Worm (Caenorhabditis elegans) whole organism, L4 larva: ENCODE results near the gene fbxb-31.

Experiments used
- dve-1 ChIP-seq: sonication (generic microtip); optimal IDR thresholded peaks from 2 replicates; lab custom pipeline; 2017; ENCODE audit warnings: antibody characterized with exemption, mild to moderate bottlenecking, missing genetic modification characterization, missing compliant biosample characterization; ENCODE audit not compliant: insufficient read depth
- fkh-10 ChIP-seq: fragments of 150-350 bp; optimal IDR thresholded peaks from 2 replicates; lab custom pipeline; 2014; ENCODE audit warnings: missing biosample characterization, missing genetic modification reagents, missing genetic modification characterization
- lin-29 ChIP-seq: fragments of 200-800 bp; sonication (Bioruptor generic); IDR thresholded peaks from 2 replicates; pipeline ENCODE4 v1.3.6; 2022; ENCODE audit warnings: missing genetic modification reagents, missing genetic modification characterization, missing compliant biosample characterization
- mep-1 ChIP-seq: fragments of 150-350 bp; sonication (generic microtip); optimal IDR thresholded peaks from 3 replicates; lab custom pipeline; 2014; ENCODE audit warnings: missing biosample characterization, missing genetic modification characterization
- nhr-76 ChIP-seq: fragments of 150-350 bp; optimal IDR thresholded peaks from 2 replicates; lab custom pipeline; 2014; ENCODE audit warnings: missing biosample characterization, missing genetic modification characterization

DNA sequence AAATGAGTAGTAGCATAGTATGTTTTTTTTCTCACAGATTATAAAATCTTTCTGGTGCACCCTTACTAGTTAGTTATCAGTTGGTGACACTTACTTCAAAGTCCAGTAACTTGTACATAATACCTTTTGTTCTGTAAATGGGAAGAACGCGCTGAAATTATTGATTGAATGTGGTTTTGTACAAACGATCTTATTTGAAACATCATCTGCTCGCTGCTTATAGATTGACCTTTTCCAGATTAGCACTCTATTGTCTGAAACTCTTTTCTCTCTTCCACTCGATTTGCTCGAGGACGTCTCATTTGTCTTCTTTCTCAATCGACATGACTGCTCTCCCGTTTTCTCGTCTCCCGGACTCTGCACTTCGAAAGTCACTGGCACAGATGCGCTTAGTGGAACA lies 8.0 kb upstream of the fbxb-31 start, which contains the start of gene fbxb-33:
- no peak for TF ChIP-seq nhr-76
- no peak for TF ChIP-seq lin-29 (GFP tag; lab: Robert Waterston, UW)
- no peak for TF ChIP-seq mep-1 (tag; lab: Kevin White, UChicago)
- no peak for TF ChIP-seq dve-1 (tag; lab: Kevin White, UChicago)
- TF ChIP-seq fkh-10 (GFP tag; lab: Kevin White, UChicago) = no peak
